Worm (Caenorhabditis elegans) whole organism, L2 larva: ENCODE results near the gene C12D8.21.

Experiments
- C34F6.9 ChIP-seq: fragments of 150-350 bp; optimal IDR thresholded peaks from 2 replicates; lab custom pipeline; 2014; ENCODE audit warnings: missing biosample characterization, missing genetic modification characterization
- F13H6.1 ChIP-seq: sonication (generic microtip); optimal IDR thresholded peaks from 2 replicates; lab custom pipeline; 2016; ENCODE audit warnings: missing genetic modification characterization, missing compliant biosample characterization
- Y55F3AM.14 ChIP-seq: fragments of 200-800 bp; sonication (Bioruptor generic); optimal IDR thresholded peaks from 2 replicates; lab custom pipeline; 2018; ENCODE audit warnings: mild to moderate bottlenecking, missing genetic modification characterization, missing compliant biosample characterization
- ZK546.5 ChIP-seq: sonication (generic microtip); optimal IDR thresholded peaks from 2 replicates; lab custom pipeline; 2017; ENCODE audit warnings: missing biosample characterization, missing genetic modification characterization
- alr-1 ChIP-seq: fragments of 150-350 bp; optimal IDR thresholded peaks from 2 replicates; lab custom pipeline; 2014; ENCODE audit warnings: missing biosample characterization, missing genetic modification characterization
- aly-2 ChIP-seq: fragments of 150-350 bp; optimal IDR thresholded peaks from 2 replicates; lab custom pipeline; 2014; ENCODE audit warnings: missing biosample characterization, missing genetic modification characterization
- ama-1 ChIP-seq: fragments of 150-350 bp; optimal IDR thresholded peaks from 2 replicates; lab custom pipeline; 2018; ENCODE audit warnings: inconsistent platforms
- ceh-16 ChIP-seq: fragments of 150-350 bp; optimal IDR thresholded peaks from 2 replicates; lab custom pipeline; 2014; ENCODE audit warnings: missing biosample characterization, missing genetic modification characterization
- ceh-82 ChIP-seq: fragments of 150-350 bp; optimal IDR thresholded peaks from 2 replicates; lab custom pipeline; 2014; ENCODE audit warnings: missing biosample characterization, missing genetic modification characterization
- crh-2 ChIP-seq: sonication (generic microtip); optimal IDR thresholded peaks from 2 replicates; lab custom pipeline; 2017; ENCODE audit warnings: missing biosample characterization, missing genetic modification characterization
- dmd-4 ChIP-seq: sonication (generic microtip); optimal IDR thresholded peaks from 2 replicates; lab custom pipeline; 2017; ENCODE audit warnings: missing biosample characterization, missing genetic modification characterization
- elt-3 ChIP-seq: sonication (generic microtip); optimal IDR thresholded peaks from 2 replicates; lab custom pipeline; 2017; ENCODE audit warnings: missing biosample characterization, missing genetic modification characterization
- fos-1 ChIP-seq: fragments of 150-350 bp; optimal IDR thresholded peaks from 2 replicates; lab custom pipeline; 2014; ENCODE audit warnings: missing biosample characterization, missing genetic modification characterization
- gmeb-1 ChIP-seq: fragments of 150-350 bp; optimal IDR thresholded peaks from 2 replicates; lab custom pipeline; 2014; ENCODE audit warnings: missing biosample characterization, missing genetic modification characterization
- lin-11 ChIP-seq: fragments of 150-350 bp; sonication (generic microtip); optimal IDR thresholded peaks from 2 replicates; lab custom pipeline; 2014; ENCODE audit warnings: missing biosample characterization, missing genetic modification characterization, inconsistent platforms, mixed read lengths
- lin-13 ChIP-seq: fragments of 150-350 bp; optimal IDR thresholded peaks from 2 replicates; lab custom pipeline; 2014; ENCODE audit warnings: missing biosample characterization, missing genetic modification reagents, missing genetic modification characterization
- lin-39 ChIP-seq: fragments of 150-350 bp; optimal IDR thresholded peaks from 2 replicates; lab custom pipeline; 2014; ENCODE audit warnings: missing biosample characterization, missing genetic modification reagents, missing genetic modification characterization
- lsy-2 ChIP-seq, 2 experiments: fragments of 150-350 bp in 1 of 2; sonication (generic microtip) in 1 of 2; optimal IDR thresholded peaks; 2 replicates each; lab custom pipeline; 2014 to 2017; ENCODE audit warnings: missing biosample characterization in 2 of 2, missing genetic modification characterization in 2 of 2
- nhr-11 ChIP-seq: fragments of 150-350 bp; optimal IDR thresholded peaks from 2 replicates; lab custom pipeline; 2014; ENCODE audit warnings: missing biosample characterization, missing genetic modification characterization
- nhr-129 ChIP-seq: fragments of 150-350 bp; optimal IDR thresholded peaks from 2 replicates; lab custom pipeline; 2014; ENCODE audit warnings: missing biosample characterization, missing genetic modification characterization
- nhr-21 ChIP-seq: fragments of 150-350 bp; optimal IDR thresholded peaks from 2 replicates; lab custom pipeline; 2014; ENCODE audit warnings: missing biosample characterization, missing genetic modification characterization
- nhr-23 ChIP-seq: fragments of 150-350 bp; optimal IDR thresholded peaks from 2 replicates; lab custom pipeline; 2014; ENCODE audit warnings: missing biosample characterization, missing genetic modification reagents, missing genetic modification characterization
- nhr-25 ChIP-seq: fragments of 150-350 bp; sonication (generic microtip); optimal IDR thresholded peaks from 3 replicates; lab custom pipeline; 2014; ENCODE audit warnings: missing biosample characterization, missing genetic modification characterization
- nhr-6 ChIP-seq: fragments of 150-350 bp; optimal IDR thresholded peaks from 2 replicates; lab custom pipeline; 2014; ENCODE audit warnings: missing biosample characterization, missing genetic modification characterization
- sem-4 ChIP-seq: fragments of 150-350 bp; optimal IDR thresholded peaks from 2 replicates; lab custom pipeline; 2014; ENCODE audit warnings: missing biosample characterization, missing genetic modification reagents, missing genetic modification characterization
- skn-1 ChIP-seq: sonication (generic microtip); optimal IDR thresholded peaks from 2 replicates; lab custom pipeline; 2017; ENCODE audit warnings: missing biosample characterization, missing genetic modification characterization
- sma-3 ChIP-seq: sonication (generic microtip); optimal IDR thresholded peaks from 2 replicates; lab custom pipeline; 2016; ENCODE audit warnings: missing genetic modification reagents, missing genetic modification characterization, missing compliant biosample characterization
- sma-9 ChIP-seq, 2 experiments: fragments of 150-350 bp in 1 of 2; sonication (generic microtip) in 1 of 2; optimal IDR thresholded peaks; 2 replicates each; lab custom pipeline; 2014 to 2016; ENCODE audit warnings: missing genetic modification characterization in 2 of 2, mild to moderate bottlenecking in 1 of 2, missing biosample characterization in 1 of 2, missing compliant biosample characterization in 1 of 2, missing genetic modification reagents in 1 of 2, moderate library complexity in 1 of 2
- snpc-4 ChIP-seq: fragments of 150-350 bp; optimal IDR thresholded peaks from 2 replicates; lab custom pipeline; 2014; ENCODE audit warnings: missing biosample characterization, missing genetic modification characterization
- unc-39 ChIP-seq: fragments of 150-350 bp; optimal IDR thresholded peaks from 2 replicates; lab custom pipeline; 2014; ENCODE audit warnings: missing biosample characterization, missing genetic modification characterization
- unc-55 ChIP-seq: fragments of 150-350 bp; sonication (generic microtip); optimal IDR thresholded peaks from 3 replicates; lab custom pipeline; 2014; ENCODE audit warnings: missing biosample characterization, missing genetic modification reagents, missing genetic modification characterization
- unc-62 ChIP-seq: fragments of 150-350 bp; optimal IDR thresholded peaks from 2 replicates; lab custom pipeline; 2014; ENCODE audit warnings: missing biosample characterization, missing genetic modification reagents, missing genetic modification characterization
- zag-1 ChIP-seq: fragments of 150-350 bp; optimal IDR thresholded peaks from 2 replicates; lab custom pipeline; 2014; ENCODE audit warnings: missing biosample characterization, missing genetic modification characterization
- ztf-4 ChIP-seq: fragments of 150-350 bp; optimal IDR thresholded peaks from 2 replicates; lab custom pipeline; 2014; ENCODE audit warnings: missing biosample characterization, missing genetic modification characterization

Gene C12D8.21

DNA sequence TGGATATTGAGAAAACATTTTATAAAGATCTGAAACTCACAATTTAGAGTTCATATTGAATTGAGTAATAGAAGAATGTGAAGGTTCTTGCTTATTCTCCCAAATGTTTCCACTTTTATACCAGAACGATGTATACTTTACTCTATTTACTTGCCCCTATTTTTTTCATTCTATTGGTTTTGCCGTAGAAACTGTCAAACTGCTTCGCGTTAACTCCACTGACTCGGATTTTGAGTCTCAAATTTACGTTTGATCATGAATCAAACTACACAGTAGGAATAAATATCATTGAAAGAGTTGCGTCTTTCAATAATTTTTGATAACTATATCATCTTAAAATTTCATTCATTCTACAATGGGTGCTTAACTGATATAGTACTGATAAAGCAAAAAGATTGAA is 1.1 kb downstream of the C12D8.21 start, which contains the start of gene fipr-8:
fipr-8 (minus strand) TSS at position 101 of the 400 bp plus-strand sequence.
- no peak for TF ChIP-seq F13H6.1 (tag; lab: Kevin White, UChicago)
- no peak for TF ChIP-seq alr-1 (tag; lab: Kevin White, UChicago)
- TF ChIP-seq lin-39 (tag; lab: Kevin White, UChicago) = no peak
- no peak for TF ChIP-seq Y55F3AM.14 (GFP tag; lab: Kevin White, UChicago)
- TF ChIP-seq dmd-4 (tag; lab: Kevin White, UChicago) = no peak
- no peak for TF ChIP-seq unc-55 (GFP tag; lab: Kevin White, UChicago)
- TF ChIP-seq ZK546.5 (tag; lab: Kevin White, UChicago) = no peak
- no peak for TF ChIP-seq aly-2
- no peak for TF ChIP-seq nhr-25 (tag; lab: Kevin White, UChicago)
- TF ChIP-seq C34F6.9 (tag; lab: Kevin White, UChicago) = no peak
- no peak for TF ChIP-seq nhr-23 (tag; lab: Kevin White, UChicago)
- TF ChIP-seq nhr-6 (tag; lab: Kevin White, UChicago) = no peak
- TF ChIP-seq unc-62 = no peak
- TF ChIP-seq nhr-11 (tag; lab: Kevin White, UChicago) = no peak
- no peak for TF ChIP-seq sma-3 (GFP tag; lab: Kevin White, UChicago)
- no peak for TF ChIP-seq sma-9 (GFP tag; optimal IDR thresholded peaks at IDR 0.05; lab: Kevin White, UChicago)
- TF ChIP-seq sma-9 (tag; optimal IDR thresholded peaks at IDR 0.05; lab: Kevin White, UChicago) = no peak
- no peak for TF ChIP-seq crh-2
- TF ChIP-seq snpc-4 (tag; lab: Kevin White, UChicago) = no peak

DNA sequence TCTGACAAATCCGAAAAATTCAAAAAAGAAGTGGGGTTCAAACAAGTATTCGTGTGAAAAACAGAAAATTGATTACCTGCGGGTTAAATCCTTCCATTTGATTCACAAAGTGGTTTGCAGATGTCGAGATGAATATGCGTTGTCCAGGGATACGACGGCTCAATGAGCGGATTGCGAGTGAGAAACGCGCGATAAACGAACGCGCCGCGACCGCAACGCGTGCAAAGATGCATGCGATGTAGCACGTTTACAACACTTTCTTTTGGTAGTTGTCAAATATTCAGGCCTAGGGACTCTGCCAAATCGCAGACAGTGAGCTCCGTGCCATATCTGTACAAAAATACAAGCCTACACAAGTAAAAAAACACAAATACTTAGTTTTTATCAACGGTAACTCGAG is 2.3 kb downstream of the C12D8.21 start, which contains the start of gene fubl-1:
fubl-1 (minus strand) TSS at position 202 of the 400 bp plus-strand sequence.
- TF ChIP-seq nhr-129 (tag; lab: Kevin White, UChicago) (peak; percentile 29), sem-4 (tag; lab: Kevin White, UChicago) (no peak), aly-2 (no peak), lin-11 (tag; lab: Kevin White, UChicago) (peak; percentile 64), gmeb-1 (tag; lab: Kevin White, UChicago) (no peak), lsy-2 (tag; optimal IDR thresholded peaks at IDR 0.05; lab: Kevin White, UChicago) (peak in 1 of 2 experiments; percentile 43), ama-1 (lab: Kevin White, UChicago) (peak; percentile 29), ZK546.5 (tag; lab: Kevin White, UChicago) (no peak), crh-2 (no peak), ceh-16 (tag; lab: Kevin White, UChicago) (no peak), unc-39 (tag; lab: Kevin White, UChicago) (no peak), C34F6.9 (tag; lab: Kevin White, UChicago) (peak; percentile 50), fos-1 (tag; lab: Kevin White, UChicago) (no peak), ceh-82 (tag; lab: Kevin White, UChicago) (no peak), unc-55 (GFP tag; lab: Kevin White, UChicago) (peak; percentile 33), sma-3 (GFP tag; lab: Kevin White, UChicago) (no peak), elt-3 (tag; lab: Kevin White, UChicago) (no peak), zag-1 (tag; lab: Kevin White, UChicago) (no peak)

DNA sequence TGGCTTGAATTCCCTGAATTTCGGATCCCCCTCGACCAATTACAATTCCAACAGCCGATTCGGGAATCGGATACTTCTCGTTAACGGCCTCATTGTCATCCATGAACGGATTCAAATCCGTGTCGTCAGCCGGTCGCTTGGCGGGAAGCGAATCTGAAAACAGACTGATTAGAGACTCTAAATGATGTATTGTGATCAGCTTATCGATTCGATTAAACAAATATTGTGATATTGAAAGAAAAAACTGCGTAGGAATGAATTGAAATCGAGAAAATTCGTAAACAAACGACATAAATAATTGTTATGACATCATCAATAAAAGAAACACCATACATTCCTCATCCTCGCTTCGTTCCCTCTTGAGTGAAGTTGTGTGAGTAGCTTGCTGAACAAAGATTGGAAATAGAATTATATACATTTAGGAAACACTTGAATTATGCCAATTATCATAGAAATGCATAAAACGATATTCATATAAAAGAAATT is 3.0 kb downstream of the C12D8.21 start:
- TF ChIP-seq zag-1 (tag; lab: Kevin White, UChicago) (no peak), ZK546.5 (tag; lab: Kevin White, UChicago) (no peak), lin-13 (GFP tag; lab: Kevin White, UChicago) (no peak), nhr-21 (tag; lab: Kevin White, UChicago) (no peak), skn-1 (no peak)

DNA sequence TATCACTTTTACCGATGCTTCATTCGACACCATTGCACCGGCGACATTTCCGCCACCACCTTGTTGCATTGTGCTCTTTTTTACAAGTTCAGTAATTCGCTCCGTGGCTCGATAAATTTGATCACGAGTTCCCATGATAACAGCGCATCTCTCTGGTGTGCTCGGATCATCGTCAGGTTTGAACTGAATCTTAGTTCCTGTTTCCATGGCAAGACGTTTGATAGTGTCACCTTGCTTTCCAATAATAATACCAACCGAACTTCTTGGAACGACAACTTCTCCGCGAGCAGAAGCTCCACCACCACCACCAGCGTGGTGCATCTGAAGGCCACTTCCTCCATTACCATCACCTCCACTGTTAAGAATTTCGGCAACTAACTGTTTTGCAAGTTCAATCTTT is 3.8 kb downstream of the C12D8.21 start:
- TF ChIP-seq F13H6.1 (tag; lab: Kevin White, UChicago) (no peak), dmd-4 (tag; lab: Kevin White, UChicago) (no peak), lin-39 (tag; lab: Kevin White, UChicago) (no peak), unc-55 (GFP tag; lab: Kevin White, UChicago) (no peak), Y55F3AM.14 (GFP tag; lab: Kevin White, UChicago) (no peak), unc-62 (no peak), fos-1 (tag; lab: Kevin White, UChicago) (no peak), ztf-4 (no peak)
